Worm (Caenorhabditis elegans): ENCODE measurements around the gene lips-5.

DNA sequence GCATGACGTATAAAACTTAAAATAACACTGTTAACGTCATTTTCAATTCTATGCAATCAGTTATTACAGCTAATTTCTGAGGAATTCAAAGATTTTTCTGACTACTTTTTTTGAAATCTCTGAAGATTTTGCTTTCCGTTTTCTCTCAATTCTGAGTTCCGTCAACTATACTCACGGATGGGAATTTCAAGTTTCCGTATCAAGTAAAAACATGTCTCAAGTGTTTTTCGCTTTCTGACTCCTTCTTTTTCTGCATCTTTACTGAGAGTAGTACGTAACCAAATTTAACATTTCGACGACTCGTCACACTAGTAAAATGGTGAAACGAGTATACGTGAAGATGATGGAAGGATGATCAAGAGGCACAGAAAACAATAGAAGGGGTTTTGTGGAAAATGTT lies 23.3 kb upstream of the lips-5 start:
- TF ChIP-seq dao-5 (tag; optimal IDR thresholded peaks at IDR 0.05), result no peak
- TF ChIP-seq W03F9.2 (tag; optimal IDR thresholded peaks at IDR 0.05), result no peak
- no peak for TF ChIP-seq him-1 (tag; optimal IDR thresholded peaks at IDR 0.05)

Measured in whole organism, L4/young adult.